Worm (Caenorhabditis elegans) whole organism, late embryonic: Measurements from ENCODE around the gene T10C6.16.

ENCODE experiments used
- ama-1 ChIP-seq: fragments of 150-350 bp; optimal IDR thresholded peaks from 2 replicates; lab custom pipeline; 2014
- fkh-6 ChIP-seq: sonication (generic microtip); optimal IDR thresholded peaks from 2 replicates; lab custom pipeline; 2016; ENCODE audit warnings: missing genetic modification characterization, missing compliant biosample characterization

DNA sequence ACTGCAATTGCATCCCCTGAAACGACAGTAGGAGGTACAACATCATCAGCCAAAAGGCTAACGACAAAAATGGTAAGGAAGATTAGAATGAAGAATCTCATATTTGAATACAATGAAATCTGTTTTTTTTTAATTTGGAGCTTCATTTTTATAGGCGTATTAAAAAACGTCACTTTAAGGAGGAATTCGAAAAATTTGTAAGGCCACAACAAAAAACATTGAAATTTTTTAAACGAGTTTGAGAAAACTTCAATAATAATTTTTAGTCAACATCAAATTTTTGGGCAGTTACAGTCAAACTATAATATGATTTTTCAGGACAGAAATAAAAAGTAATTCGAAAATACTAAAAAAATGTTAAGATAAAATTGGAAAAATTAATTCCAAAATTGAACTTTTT, 30.0 kb upstream of the T10C6.16 start, which contains the start of gene F14H3.14:
- TF ChIP-seq fkh-6 (tag; lab: Kevin White, UChicago) = no peak
- no peak for TF ChIP-seq ama-1 (lab: Kevin White, UChicago)
